Worm (Caenorhabditis elegans): ENCODE measurements around the gene srv-32.
A peak's percentile ranks its signal among the peaks of the same experiment; 100 is the strongest.

The srv-32 gene

ce11 chrIV:6321667-6322066, 39.6 kb upstream of the srv-32 start, which contains the start of gene Y73B6BL.29 (continued):
- TF ChIP-seq sptf-1 (tag; optimal IDR thresholded peaks at IDR 0.05) (no peak), pqm-1 (tag; optimal IDR thresholded peaks at IDR 0.05) (no peak), skn-1 (tag; optimal IDR thresholded peaks at IDR 0.05) (peak; percentile 83), isw-1 (GFP tag; IDR thresholded peaks at IDR 0.05) (peak; percentile 94), nhr-20 (tag; optimal IDR thresholded peaks at IDR 0.05) (peak; percentile 95), nhr-19 (GFP tag; conservative IDR thresholded peaks at IDR 0.05) (peak; percentile 94), ceh-90 (tag; optimal IDR thresholded peaks at IDR 0.05) (peak; percentile 100), unc-86 (tag; optimal IDR thresholded peaks at IDR 0.05) (peak; percentile 90), aly-2 (tag; optimal IDR thresholded peaks at IDR 0.05) (peak; percentile 79), elt-2 (tag; optimal IDR thresholded peaks at IDR 0.05) (peak; percentile 88), unc-30 (tag; optimal IDR thresholded peaks at IDR 0.05) (no peak), pag-3 (tag; optimal IDR thresholded peaks at IDR 0.05; ENCODE audit: borderline replicate concordance, insufficient read depth) (no peak), C34B4.2 (tag; optimal IDR thresholded peaks at IDR 0.05) (peak; percentile 72), unc-130 (tag; optimal IDR thresholded peaks at IDR 0.05) (peak; percentile 92), pax-3 (tag; optimal IDR thresholded peaks at IDR 0.05) (peak; percentile 98), lin-39 (tag; optimal IDR thresholded peaks at IDR 0.05) (peak; percentile 93), lin-15B (tag; optimal IDR thresholded peaks at IDR 0.05) (peak; percentile 78), ets-5 (GFP tag; IDR thresholded peaks at IDR 0.05) (no peak), fos-1 (tag; optimal IDR thresholded peaks at IDR 0.05) (peak; percentile 88), elt-3 (tag; optimal IDR thresholded peaks at IDR 0.05) (peak in 2 of 6 experiments; percentile 71 to 74), ztf-11 (tag; optimal IDR thresholded peaks at IDR 0.05) (peak in 1 of 2 experiments; percentile 98), tlp-1 (tag; optimal IDR thresholded peaks at IDR 0.05) (no peak), alr-1 (tag; optimal IDR thresholded peaks at IDR 0.05; ENCODE audit: borderline replicate concordance) (no peak), aha-1 (tag; optimal IDR thresholded peaks at IDR 0.05) (peak; percentile 78), nhr-47 (tag; optimal IDR thresholded peaks at IDR 0.05) (peak; percentile 97), F16B12.6 (tag; optimal IDR thresholded peaks at IDR 0.05) (peak; percentile 49), egl-13 (tag; optimal IDR thresholded peaks at IDR 0.05) (peak; percentile 98), mep-1 (tag; optimal IDR thresholded peaks at IDR 0.05) (peak; percentile 95), xbp-1 (tag; optimal IDR thresholded peaks at IDR 0.05) (peak; percentile 94), nhr-11 (tag; optimal IDR thresholded peaks at IDR 0.05) (peak; percentile 80), swsn-7 (tag; optimal IDR thresholded peaks at IDR 0.05) (peak; percentile 95), Y116A8C.19 (tag; optimal IDR thresholded peaks at IDR 0.05; ENCODE audit: borderline replicate concordance) (peak; percentile 97), lin-14 (GFP tag; optimal IDR thresholded peaks at IDR 0.05) (peak; percentile 95), lir-3 (tag; optimal IDR thresholded peaks at IDR 0.05; ENCODE audit: poor library complexity) (peak; percentile 98), fkh-10 (GFP tag; optimal IDR thresholded peaks at IDR 0.05) (peak; percentile 51), ama-1 (optimal IDR thresholded peaks at IDR 0.05) (peak; percentile 72), hpl-2 (GFP tag; optimal IDR thresholded peaks at IDR 0.05) (no peak), ces-1 (GFP tag; optimal IDR thresholded peaks at IDR 0.05) (no peak), nhr-76 (tag; optimal IDR thresholded peaks at IDR 0.05) (no peak), nhr-12 (tag; optimal IDR thresholded peaks at IDR 0.05) (no peak), nhr-237 (tag; optimal IDR thresholded peaks at IDR 0.05) (peak; percentile 19), C04F5.9 (tag; optimal IDR thresholded peaks at IDR 0.05) (peak; percentile 96), ceh-82 (tag; optimal IDR thresholded peaks at IDR 0.05) (peak; percentile 88), rnt-1 (tag; optimal IDR thresholded peaks at IDR 0.05) (peak; percentile 100), snpc-4 (tag; optimal IDR thresholded peaks at IDR 0.05) (peak; percentile 87), ceh-8 (GFP tag; optimal IDR thresholded peaks at IDR 0.05) (peak; percentile 97), vab-15 (tag; optimal IDR thresholded peaks at IDR 0.05) (peak; percentile 76), nhr-90 (tag; optimal IDR thresholded peaks at IDR 0.05; ENCODE audit: poor library complexity) (peak; percentile 99), nhr-84 (tag; optimal IDR thresholded peaks at IDR 0.05) (no peak), sup-37 (GFP tag; optimal IDR thresholded peaks at IDR 0.05) (peak; percentile 78), zip-4 (GFP tag; optimal IDR thresholded peaks at IDR 0.05) (peak; percentile 85), nhr-77 (tag; optimal IDR thresholded peaks at IDR 0.05) (no peak), dpl-1 (GFP tag; optimal IDR thresholded peaks at IDR 0.05) (peak; percentile 96 to 98 (median 97))
